Fruit fly (Drosophila melanogaster) whole organism, embryonic: ENCODE data around the gene Obp73a.

Experiments
- Atf3 ChIP-seq: fragments of 200-800 bp; sonication (Bioruptor generic); optimal IDR thresholded peaks from 3 replicates; lab custom pipeline; 2016; ENCODE audit warnings: missing biosample characterization, missing genetic modification characterization
- Bdp1 ChIP-seq: fragments of 200-800 bp; sonication (Bioruptor generic); optimal IDR thresholded peaks from 3 replicates; lab custom pipeline; 2016; ENCODE audit warnings: missing biosample characterization, missing genetic modification characterization
- Bgb ChIP-seq: fragments of 200-800 bp; sonication (Bioruptor generic); IDR thresholded peaks from 2 replicates; pipeline ENCODE4 v1.3.6; 2022; ENCODE audit warnings: missing biosample characterization, missing genetic modification characterization; ENCODE audit not compliant: partially characterized antibody
- CG10209 ChIP-seq: fragments of 200-800 bp; sonication (Bioruptor generic); optimal IDR thresholded peaks from 3 replicates; lab custom pipeline; 2017; ENCODE audit warnings: missing biosample characterization, mild to moderate bottlenecking, missing genetic modification characterization, missing genetic modification reagents
- CG11085 ChIP-seq: fragments of 200-800 bp; sonication (Bioruptor generic); IDR thresholded peaks from 2 replicates; pipeline ENCODE4 v1.3.6; 2022; ENCODE audit warnings: missing biosample characterization, missing genetic modification characterization
- CG11504 ChIP-seq: fragments of 200-800 bp; sonication (Bioruptor generic); optimal IDR thresholded peaks from 3 replicates; lab custom pipeline; 2019; ENCODE audit warnings: missing biosample characterization, mild to moderate bottlenecking, missing genetic modification characterization, moderate library complexity
- CG11723 ChIP-seq: fragments of 200-800 bp; sonication (Bioruptor generic); optimal IDR thresholded peaks from 2 replicates; lab custom pipeline; 2017; ENCODE audit warnings: missing biosample characterization, mild to moderate bottlenecking, missing genetic modification characterization
- CG13287 ChIP-seq: fragments of 200-800 bp; sonication (Bioruptor generic); IDR thresholded peaks from 2 replicates; pipeline ENCODE4 v1.3.6; 2022; ENCODE audit warnings: missing biosample characterization, missing genetic modification characterization; ENCODE audit not compliant: partially characterized antibody
- CG13296 ChIP-seq: fragments of 200-800 bp; sonication (Bioruptor generic); optimal IDR thresholded peaks from 3 replicates; lab custom pipeline; 2018; ENCODE audit warnings: missing biosample characterization, mild to moderate bottlenecking, missing genetic modification characterization
- CG14710 ChIP-seq: fragments of 200-800 bp; sonication (Bioruptor generic); optimal IDR thresholded peaks from 3 replicates; lab custom pipeline; 2019; ENCODE audit warnings: missing biosample characterization, mild to moderate bottlenecking, missing genetic modification characterization, moderate library complexity
- CG14965 ChIP-seq: fragments of 200-800 bp; sonication (Bioruptor generic); optimal IDR thresholded peaks from 2 replicates; lab custom pipeline; 2016; ENCODE audit warnings: missing biosample characterization, missing genetic modification characterization, borderline replicate concordance
- CG15601 ChIP-seq: fragments of 200-800 bp; sonication (Bioruptor generic); optimal IDR thresholded peaks from 3 replicates; lab custom pipeline; 2019; ENCODE audit warnings: missing biosample characterization, mild to moderate bottlenecking, missing genetic modification characterization, moderate library complexity
- CG17612 ChIP-seq: fragments of 200-800 bp; sonication (Bioruptor generic); IDR thresholded peaks from 2 replicates; pipeline ENCODE4 v1.3.6; 2022; ENCODE audit warnings: missing biosample characterization, missing genetic modification characterization
- CG18599 ChIP-seq: fragments of 200-800 bp; sonication (Bioruptor generic); optimal IDR thresholded peaks from 3 replicates; lab custom pipeline; 2017; ENCODE audit warnings: missing biosample characterization, missing genetic modification characterization, mild to moderate bottlenecking, moderate library complexity, missing genetic modification reagents
- CG3726 ChIP-seq: fragments of 200-800 bp; sonication (Bioruptor generic); IDR thresholded peaks from 3 replicates; pipeline ENCODE4, ENCODE4 v1.3.6; 2022; ENCODE audit warnings: missing biosample characterization, missing genetic modification characterization
- CG43689 ChIP-seq: fragments of 200-800 bp; sonication (Bioruptor generic); IDR thresholded peaks from 2 replicates; pipeline ENCODE4 v1.3.6; 2022; ENCODE audit warnings: missing biosample characterization, missing genetic modification characterization
- CG6272 ChIP-seq: fragments of 200-800 bp; sonication (Bioruptor generic); IDR thresholded peaks from 2 replicates; pipeline ENCODE4 v1.3.6; 2022; ENCODE audit warnings: missing biosample characterization, missing genetic modification characterization
- CG6683 ChIP-seq: fragments of 200-800 bp; sonication (Bioruptor generic); optimal IDR thresholded peaks from 2 replicates; lab custom pipeline; 2017; ENCODE audit warnings: missing biosample characterization, mild to moderate bottlenecking, missing genetic modification characterization, missing genetic modification reagents
- CG6765 ChIP-seq: fragments of 200-800 bp; sonication (Bioruptor generic); optimal IDR thresholded peaks from 3 replicates; lab custom pipeline; 2017; ENCODE audit warnings: missing biosample characterization, mild to moderate bottlenecking, missing genetic modification characterization
- CG6813 ChIP-seq: fragments of 200-800 bp; sonication (Bioruptor generic); optimal IDR thresholded peaks from 2 replicates; lab custom pipeline; 2017; ENCODE audit warnings: missing biosample characterization, missing genetic modification characterization, mild to moderate bottlenecking, moderate library complexity, missing genetic modification reagents
- CG8765 ChIP-seq: fragments of 200-800 bp; sonication (Bioruptor generic); IDR thresholded peaks from 2 replicates; pipeline ENCODE4 v1.3.6; 2022; ENCODE audit warnings: missing biosample characterization, missing genetic modification characterization
- CG9932 ChIP-seq: fragments of 200-800 bp; sonication (Bioruptor generic); IDR thresholded peaks from 2 replicates; pipeline ENCODE4 v1.3.6; 2022; ENCODE audit warnings: missing biosample characterization, missing genetic modification characterization
- CHES-1-like ChIP-seq: fragments of 200-800 bp; sonication (Bioruptor generic); optimal IDR thresholded peaks from 2 replicates; lab custom pipeline; 2016; ENCODE audit warnings: missing biosample characterization, missing genetic modification characterization
- D ChIP-seq, 2 experiments: fragments of 200-800 bp in 1 of 2; fragments of >200 bp in 1 of 2; sonication (Bioruptor generic) in 1 of 2; optimal IDR thresholded peaks; 2 replicates in 1 of 2; 3 replicates in 1 of 2; lab custom pipeline; 2017; ENCODE audit warnings: mild to moderate bottlenecking in 1 of 2, missing biosample characterization in 1 of 2, missing genetic modification characterization in 1 of 2, missing genetic modification reagents in 1 of 2
- Dbx ChIP-seq: fragments of 200-800 bp; sonication (Bioruptor generic); IDR thresholded peaks from 3 replicates; pipeline ENCODE4 v1.3.6; 2022; ENCODE audit warnings: missing biosample characterization, missing genetic modification characterization
- E2f2 ChIP-seq: fragments of 200-800 bp; sonication (Bioruptor generic); IDR thresholded peaks from 2 replicates; pipeline ENCODE4 v1.3.6; 2022; ENCODE audit warnings: missing biosample characterization, missing genetic modification characterization
- Gsc ChIP-seq: fragments of 200-800 bp; sonication (Bioruptor generic); IDR thresholded peaks from 2 replicates; pipeline ENCODE4 v1.3.6; 2022; ENCODE audit warnings: missing biosample characterization, missing genetic modification characterization
- HLH3B ChIP-seq: fragments of 200-800 bp; sonication (Bioruptor generic); IDR thresholded peaks from 2 replicates; pipeline ENCODE4 v1.3.6; 2022; ENCODE audit warnings: missing biosample characterization, missing genetic modification characterization
- YL-1 ChIP-seq: fragments of 200-800 bp; sonication (Bioruptor generic); optimal IDR thresholded peaks from 3 replicates; lab custom pipeline; 2017; ENCODE audit warnings: missing biosample characterization, mild to moderate bottlenecking, missing genetic modification characterization
- bbx ChIP-seq: fragments of 200-800 bp; sonication (Bioruptor generic); IDR thresholded peaks from 2 replicates; pipeline ENCODE4 v1.3.6; 2022; ENCODE audit warnings: missing biosample characterization, missing genetic modification characterization; ENCODE audit not compliant: partially characterized antibody
- bcd ChIP-seq: fragments of 200-800 bp; sonication (Bioruptor generic); optimal IDR thresholded peaks from 2 replicates; lab custom pipeline; 2017; ENCODE audit warnings: missing biosample characterization, mild to moderate bottlenecking, missing genetic modification characterization
- dm ChIP-seq: fragments of 200-800 bp; sonication (Bioruptor generic); optimal IDR thresholded peaks from 3 replicates; lab custom pipeline; 2016; ENCODE audit warnings: missing biosample characterization, missing genetic modification characterization
- dysf ChIP-seq: fragments of 200-800 bp; sonication (Bioruptor generic); IDR thresholded peaks from 3 replicates; pipeline ENCODE4 v1.3.6; 2022; ENCODE audit warnings: missing biosample characterization, missing genetic modification characterization
- esg ChIP-seq: fragments of 200-800 bp; sonication (Bioruptor generic); conservative IDR thresholded peaks from 2 replicates; pipeline ENCODE4 v1.3.6; 2022; ENCODE audit warnings: missing biosample characterization, missing genetic modification characterization
- fd102C ChIP-seq: fragments of 200-800 bp; sonication (Bioruptor generic); optimal IDR thresholded peaks from 2 replicates; lab custom pipeline; 2018; ENCODE audit warnings: missing biosample characterization, mild to moderate bottlenecking, missing genetic modification characterization, moderate library complexity
- gfzf ChIP-seq: fragments of 200-800 bp; sonication (Bioruptor generic); optimal IDR thresholded peaks from 2 replicates; lab custom pipeline; 2016; ENCODE audit warnings: missing biosample characterization, mild to moderate bottlenecking, missing genetic modification characterization, moderate library complexity
- gsb-n ChIP-seq: fragments of 200-800 bp; sonication (Bioruptor generic); optimal IDR thresholded peaks from 3 replicates; lab custom pipeline; 2018; ENCODE audit warnings: missing biosample characterization, mild to moderate bottlenecking, missing genetic modification characterization
- her ChIP-seq: fragments of 200-800 bp; sonication (Bioruptor generic); optimal IDR thresholded peaks from 2 replicates; lab custom pipeline; 2016; ENCODE audit warnings: missing biosample characterization, missing genetic modification characterization
- ken ChIP-seq: fragments of 200-800 bp; sonication (Bioruptor generic); IDR thresholded peaks from 3 replicates; pipeline ENCODE4 v1.3.6; 2022; ENCODE audit warnings: missing biosample characterization, missing genetic modification characterization
- luna ChIP-seq: fragments of 200-800 bp; sonication (Bioruptor generic); optimal IDR thresholded peaks from 2 replicates; lab custom pipeline; 2016; ENCODE audit warnings: missing biosample characterization, missing genetic modification characterization
- repo ChIP-seq: fragments of 200-800 bp; sonication (Bioruptor generic); optimal IDR thresholded peaks from 2 replicates; lab custom pipeline; 2016; ENCODE audit warnings: missing biosample characterization, missing genetic modification characterization
- ro ChIP-seq: fragments of 200-800 bp; sonication (Bioruptor generic); IDR thresholded peaks from 2 replicates; pipeline ENCODE4 v1.3.6; 2022; ENCODE audit warnings: missing biosample characterization, missing genetic modification characterization
- shn ChIP-seq: fragments of 200-800 bp; sonication (Bioruptor generic); optimal IDR thresholded peaks from 3 replicates; lab custom pipeline; 2016; ENCODE audit warnings: missing biosample characterization, missing genetic modification characterization
- slp2 ChIP-seq: fragments of 200-800 bp; sonication (Bioruptor generic); optimal IDR thresholded peaks from 2 replicates; lab custom pipeline; 2016; ENCODE audit warnings: missing biosample characterization, missing genetic modification characterization
- sna ChIP-seq: fragments of 200-800 bp; sonication (Bioruptor generic); IDR thresholded peaks from 2 replicates; pipeline ENCODE4 v1.3.6; 2022; ENCODE audit warnings: missing biosample characterization, missing genetic modification characterization; ENCODE audit not compliant: partially characterized antibody
- sob ChIP-seq: fragments of 200-800 bp; sonication (Bioruptor generic); IDR thresholded peaks from 2 replicates; pipeline ENCODE4 v1.3.6; 2022; ENCODE audit warnings: missing biosample characterization, missing genetic modification characterization
- sqz ChIP-seq: fragments of 200-800 bp; sonication (Bioruptor generic); optimal IDR thresholded peaks from 3 replicates; lab custom pipeline; 2018; ENCODE audit warnings: missing biosample characterization, mild to moderate bottlenecking, missing genetic modification characterization
- tup ChIP-seq: fragments of 200-800 bp; sonication (Bioruptor generic); optimal IDR thresholded peaks from 2 replicates; lab custom pipeline; 2016; ENCODE audit warnings: missing biosample characterization, mild to moderate bottlenecking, missing genetic modification characterization, moderate library complexity
- vvl ChIP-seq: fragments of 200-800 bp; sonication (Bioruptor generic); IDR thresholded peaks from 2 replicates; pipeline ENCODE4 v1.3.6; 2022; ENCODE audit warnings: missing biosample characterization, missing genetic modification characterization

Obp73a gene

dm6 chr3L:16944061-16944460 lies at the start of gene Obp73a:
Obp73a (plus strand) TSS chr3L:16944361.
- TF ChIP-seq CG10209 (GFP tag; lab: Kevin White, UChicago) (no peak), CG18599 (GFP tag; lab: Kevin White, UChicago) (no peak), CG13296 (GFP tag; lab: Kevin White, UChicago) (no peak), shn (GFP tag; lab: Kevin White, UChicago) (no peak)
- TF ChIP-seq, all 482 proteins: peak for 0

DNA sequence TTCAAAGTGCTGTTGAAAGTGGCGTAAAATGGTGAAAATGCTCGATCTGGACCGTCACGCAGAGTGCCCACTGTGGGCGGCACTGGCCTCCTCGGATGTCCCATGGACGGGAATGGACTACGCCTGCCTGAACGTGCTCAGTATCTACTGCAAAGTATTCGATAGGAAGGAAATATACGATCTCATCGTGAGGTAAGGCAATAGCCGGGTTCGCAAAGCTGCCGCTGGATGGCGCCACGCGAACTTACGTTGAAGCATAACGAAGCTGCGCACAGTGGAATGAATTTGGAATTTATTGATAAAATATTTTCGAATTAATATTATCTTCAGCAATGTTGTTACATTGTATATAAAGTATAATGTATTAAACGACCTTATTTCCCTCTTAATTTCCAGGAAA lies 47.8 kb upstream of the Obp73a start:
- no peak for TF ChIP-seq fd102C (GFP tag; lab: Kevin White, UChicago)
- TF ChIP-seq CG8765 (GFP tag; lab: Robert Waterston, UW) = no peak
- TF ChIP-seq luna (GFP tag; lab: Kevin White, UChicago) = no peak
- TF ChIP-seq CG11723 (GFP tag; lab: Kevin White, UChicago) = no peak
- no peak for TF ChIP-seq slp2 (GFP tag; lab: Kevin White, UChicago)
- no peak for TF ChIP-seq her (GFP tag; lab: Kevin White, UChicago)
- no peak for TF ChIP-seq gfzf (GFP tag; lab: Kevin White, UChicago)
- no peak for TF ChIP-seq Bdp1
- no peak for TF ChIP-seq CG6765 (GFP tag; lab: Kevin White, UChicago)
- TF ChIP-seq Gsc (GFP tag; lab: Robert Waterston, UW) = no peak
- 0 out of 2 replicates have a peak, but pooled peaks have one; percentile 16 for TF ChIP-seq E2f2 (GFP tag; lab: Robert Waterston, UW)
- no peak for TF ChIP-seq esg (GFP tag; lab: Robert Waterston, UW)
- TF ChIP-seq CG13287 (GFP tag; lab: Robert Waterston, UW) = peak; percentile 24; the same call in 1 of the 2 replicates
- no peak for TF ChIP-seq dm (GFP tag; lab: Kevin White, UChicago)
- TF ChIP-seq bcd = peak; percentile 3
- TF ChIP-seq sna (GFP tag; lab: Robert Waterston, UW) = no peak
- no peak for TF ChIP-seq CG17612 (GFP tag; lab: Robert Waterston, UW)
- no peak for TF ChIP-seq CG11504 (tag; lab: Kevin White, UChicago)
- TF ChIP-seq CG43689 (GFP tag; lab: Robert Waterston, UW) = no peak
- no peak for TF ChIP-seq CG14710 (tag; lab: Kevin White, UChicago)
- TF ChIP-seq CG6683 (GFP tag; lab: Kevin White, UChicago) = no peak
- no peak for TF ChIP-seq CG6813 (GFP tag; lab: Kevin White, UChicago)
- TF ChIP-seq HLH3B = no peak
- no peak for TF ChIP-seq dysf (GFP tag; lab: Robert Waterston, UW)
- 0 out of 2 replicates have a peak, but pooled peaks have one; percentile 7 for TF ChIP-seq CG9932
- no peak for TF ChIP-seq CHES-1-like (GFP tag; lab: Kevin White, UChicago)
- TF ChIP-seq YL-1 (GFP tag; lab: Kevin White, UChicago) = no peak
- no peak for TF ChIP-seq tup (GFP tag; lab: Kevin White, UChicago)
- TF ChIP-seq bbx (GFP tag; lab: Robert Waterston, UW) = no peak
- peak; percentile 22; the same call in 1 of the 3 replicates for TF ChIP-seq Dbx
- no peak for TF ChIP-seq ro (GFP tag; lab: Robert Waterston, UW)
- TF ChIP-seq ken (GFP tag; lab: Robert Waterston, UW) = no peak
- no peak for TF ChIP-seq gsb-n (tag; lab: Kevin White, UChicago)
- TF ChIP-seq CG6272 (GFP tag; lab: Robert Waterston, UW) = no peak
- TF ChIP-seq D (optimal IDR thresholded peaks at IDR 0.05; lab: Kevin White, UChicago) = no peak
- no peak for TF ChIP-seq D (GFP tag; optimal IDR thresholded peaks at IDR 0.05; lab: Kevin White, UChicago)
- peak; percentile 31; the same call in 1 of the 2 replicates for TF ChIP-seq sob (GFP tag; lab: Robert Waterston, UW)
- TF ChIP-seq sqz (GFP tag; lab: Kevin White, UChicago) = no peak
- TF ChIP-seq CG11085 = no peak
- TF ChIP-seq Bgb (GFP tag; lab: Robert Waterston, UW) = 0 out of 2 replicates have a peak, but pooled peaks have one; percentile 22
- no peak for TF ChIP-seq Atf3
- no peak for TF ChIP-seq CG15601 (tag; lab: Kevin White, UChicago)
- no peak for TF ChIP-seq CG14965 (GFP tag; lab: Kevin White, UChicago)
- no peak for TF ChIP-seq CG3726 (GFP tag; lab: Robert Waterston, UW)
- TF ChIP-seq repo (GFP tag; lab: Kevin White, UChicago) = no peak
- TF ChIP-seq vvl (GFP tag; lab: Robert Waterston, UW) = peak; percentile 31; the same call in 1 of the 2 replicates
